Fruit fly (Drosophila melanogaster): Measurements from ENCODE around the gene CG31269.

Gene CG31269

DNA sequence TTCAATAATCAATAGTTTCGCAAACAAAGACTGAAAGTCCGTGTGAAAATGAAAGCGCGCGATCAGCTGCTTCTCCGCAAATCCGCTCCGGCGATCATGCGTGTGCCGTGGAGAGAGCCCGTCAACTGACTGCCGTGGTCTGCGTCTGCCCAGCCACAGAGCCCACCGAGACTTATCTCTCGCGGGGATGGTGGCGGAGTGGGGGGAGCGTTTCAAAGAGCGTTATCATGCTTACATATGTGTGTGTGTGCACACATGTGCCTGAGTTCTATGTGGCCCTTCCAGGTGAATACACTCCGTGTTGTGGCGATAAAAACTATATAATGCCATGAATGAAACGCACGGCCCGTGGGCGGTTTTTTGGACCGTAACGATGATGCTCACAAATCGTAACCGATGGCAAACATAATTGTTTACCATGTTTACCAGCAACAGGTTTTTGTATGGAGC, 48.9 kb upstream of the CG31269 start (continued):
- TF ChIP-seq stc (GFP tag; IDR thresholded peaks at IDR 0.05) (peak; percentile 21; the same call in 1 of the 2 replicates), MESR4 (GFP tag; optimal IDR thresholded peaks at IDR 0.05) (peak; percentile 13), CrebB (tag; optimal IDR thresholded peaks at IDR 0.05) (peak; percentile 44), CG2889 (GFP tag; IDR thresholded peaks at IDR 0.05) (no peak), CG12104 (GFP tag; optimal IDR thresholded peaks at IDR 0.05) (no peak), CG8944 (GFP tag; optimal IDR thresholded peaks at IDR 0.05) (no peak), CG15601 (tag; optimal IDR thresholded peaks at IDR 0.05) (no peak), CG8290 (GFP tag; optimal IDR thresholded peaks at IDR 0.05) (no peak), CG8290 (tag; optimal IDR thresholded peaks at IDR 0.05) (peak in 1 of 2 experiments; percentile 37), Mes4 (GFP tag; optimal IDR thresholded peaks at IDR 0.05) (no peak), lilli (GFP tag; optimal IDR thresholded peaks at IDR 0.05) (peak; percentile 7), exex (tag; optimal IDR thresholded peaks at IDR 0.05) (peak; percentile 52), CG11085 (GFP tag; IDR thresholded peaks at IDR 0.05) (no peak), Pdp1 (GFP tag; optimal IDR thresholded peaks at IDR 0.05) (peak in 1 of 2 experiments; percentile 78), otp (GFP tag; IDR thresholded peaks at IDR 0.05) (no peak), CG15479 (GFP tag; optimal IDR thresholded peaks at IDR 0.05) (peak; percentile 77), sd (tag; optimal IDR thresholded peaks at IDR 0.05) (no peak), Fer1 (GFP tag; optimal IDR thresholded peaks at IDR 0.05) (peak; percentile 24), CG15514 (GFP tag; optimal IDR thresholded peaks at IDR 0.05) (peak; percentile 22), vfl (GFP tag; optimal IDR thresholded peaks at IDR 0.05) (peak; percentile 6), NK7.1 (GFP tag; optimal IDR thresholded peaks at IDR 0.05) (no peak), CG7963 (GFP tag; IDR thresholded peaks at IDR 0.05; ENCODE audit: partially characterized antibody) (no peak), bcd (GFP tag; optimal IDR thresholded peaks at IDR 0.05) (no peak), CG8924 (tag; optimal IDR thresholded peaks at IDR 0.05) (no peak), her (GFP tag; optimal IDR thresholded peaks at IDR 0.05) (no peak), Hmr (GFP tag; optimal IDR thresholded peaks at IDR 0.05) (peak; percentile 19), CG4730 (GFP tag; IDR thresholded peaks at IDR 0.05) (no peak), ap (GFP tag; IDR thresholded peaks at IDR 0.05) (no peak), CG14441 (GFP tag; IDR thresholded peaks at IDR 0.05) (0 out of 2 replicates have a peak, but pooled peaks have one; percentile 9), B-H2 (GFP tag; optimal IDR thresholded peaks at IDR 0.05) (peak; percentile 38), Ets65A (GFP tag) (no peak), CG6813 (GFP tag; optimal IDR thresholded peaks at IDR 0.05) (peak; percentile 3), CG1233 (GFP tag; optimal IDR thresholded peaks at IDR 0.05) (peak; percentile 29), Nf-YC (tag; optimal IDR thresholded peaks at IDR 0.05) (peak; percentile 30), ind (GFP tag; optimal IDR thresholded peaks at IDR 0.05) (no peak), HLH54F (GFP tag; optimal IDR thresholded peaks at IDR 0.05) (no peak), CG9609 (GFP tag; optimal IDR thresholded peaks at IDR 0.05) (no peak), NFAT (GFP tag; IDR thresholded peaks at IDR 0.05) (peak; percentile 4; the same call in 1 of the 2 replicates), HLH3B (GFP tag; IDR thresholded peaks at IDR 0.05) (peak; percentile 43; the same call in 1 of the 2 replicates), Hand (GFP tag; optimal IDR thresholded peaks at IDR 0.05) (no peak), CG17829 (tag; optimal IDR thresholded peaks at IDR 0.05) (peak; percentile 18), MTF-1 (GFP tag; optimal IDR thresholded peaks at IDR 0.05; ENCODE audit: borderline replicate concordance) (peak; percentile 82), bowl (GFP tag; IDR thresholded peaks at IDR 0.05) (0 out of 2 replicates have a peak, but pooled peaks have one; percentile 31), nom (GFP tag; optimal IDR thresholded peaks at IDR 0.05) (peak; percentile 42), crol (GFP tag; IDR thresholded peaks at IDR 0.05) (peak; percentile 95), sna (GFP tag; IDR thresholded peaks at IDR 0.05; ENCODE audit: partially characterized antibody) (no peak), Tbp (GFP tag; optimal IDR thresholded peaks at IDR 0.05) (no peak), Adf1 (GFP tag; IDR thresholded peaks at IDR 0.05) (peak; percentile 61; the same call in 1 of the 2 replicates), cwo (GFP tag; optimal IDR thresholded peaks at IDR 0.05) (peak; percentile 79), Bdp1 (GFP tag; optimal IDR thresholded peaks at IDR 0.05) (no peak), bab2 (GFP tag; optimal IDR thresholded peaks at IDR 0.05) (no peak)

Measured in whole organism, embryonic.